Worm (Caenorhabditis elegans) whole organism, early embryonic: Measurements from ENCODE around the gene rga-3.

Experiments used
- F13C5.2 ChIP-seq: sonication (generic microtip); optimal IDR thresholded peaks from 2 replicates; lab custom pipeline; 2017; ENCODE audit warnings: mild to moderate bottlenecking, missing genetic modification characterization, inconsistent platforms, missing compliant biosample characterization
- aly-1 ChIP-seq: sonication (generic microtip); optimal IDR thresholded peaks from 2 replicates; lab custom pipeline; 2016; ENCODE audit warnings: missing genetic modification characterization, missing compliant biosample characterization
- ama-1 ChIP-seq: fragments of 150-350 bp; optimal IDR thresholded peaks from 2 replicates; lab custom pipeline; 2014
- ceh-13 ChIP-seq: fragments of 200-800 bp; sonication (Bioruptor generic); optimal IDR thresholded peaks from 2 replicates; lab custom pipeline; 2018; ENCODE audit warnings: mild to moderate bottlenecking, missing genetic modification characterization, missing compliant biosample characterization
- ets-7 ChIP-seq: sonication (generic microtip); optimal IDR thresholded peaks from 2 replicates; lab custom pipeline; 2016; ENCODE audit warnings: missing genotype, missing genetic modification characterization, missing compliant biosample characterization
- hmbx-1 ChIP-seq: sonication (generic microtip); optimal IDR thresholded peaks from 2 replicates; lab custom pipeline; 2016; ENCODE audit warnings: mild to moderate bottlenecking, missing genetic modification characterization, missing compliant biosample characterization
- hmg-4 ChIP-seq: fragments of 200-800 bp; sonication (Bioruptor generic); optimal IDR thresholded peaks from 2 replicates; lab custom pipeline; 2018; ENCODE audit warnings: mild to moderate bottlenecking, missing genetic modification characterization, missing compliant biosample characterization
- hnd-1 ChIP-seq: sonication (generic microtip); optimal IDR thresholded peaks from 2 replicates; lab custom pipeline; 2016; ENCODE audit warnings: missing genetic modification characterization, missing compliant biosample characterization
- scrt-1 ChIP-seq: fragments of 200-800 bp; sonication (Bioruptor generic); IDR thresholded peaks from 2 replicates; pipeline ENCODE4 v1.3.6; 2022; ENCODE audit warnings: missing genetic modification characterization, missing compliant biosample characterization
- sea-1 ChIP-seq: fragments of 200-800 bp; sonication (Bioruptor generic); conservative IDR thresholded peaks from 2 replicates; pipeline ENCODE4 v1.3.6; 2022; ENCODE audit warnings: missing genetic modification characterization, missing compliant biosample characterization
- tbx-11 ChIP-seq: fragments of 200-800 bp; sonication (Bioruptor generic); IDR thresholded peaks from 2 replicates; pipeline ENCODE4 v1.3.6; 2022; ENCODE audit warnings: missing genetic modification characterization, missing compliant biosample characterization
- tbx-37 ChIP-seq: fragments of 200-800 bp; sonication (Bioruptor generic); conservative IDR thresholded peaks from 2 replicates; pipeline ENCODE4 v1.3.6; 2022; ENCODE audit warnings: missing genetic modification reagents, missing genetic modification characterization, missing compliant biosample characterization

DNA sequence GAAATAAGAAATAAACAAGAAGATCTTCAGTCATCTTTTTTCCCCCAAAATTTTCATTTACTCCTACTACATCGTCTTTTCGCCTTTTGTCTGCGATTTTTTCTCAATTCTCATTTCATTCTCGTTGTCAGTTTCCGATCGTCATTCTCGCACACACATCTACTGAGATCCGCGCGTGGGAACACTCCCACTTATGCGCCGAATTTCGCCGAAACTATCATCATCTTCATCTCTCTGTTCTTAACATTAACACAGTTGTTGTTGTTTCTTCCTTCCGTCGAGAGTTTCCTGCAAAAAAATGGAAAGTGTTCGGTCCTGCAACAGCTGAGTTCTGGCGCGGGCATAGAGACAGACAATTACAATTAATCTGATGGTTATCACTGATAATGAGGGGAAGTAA, 20.1 kb upstream of the rga-3 start:
- TF ChIP-seq ama-1 (lab: Kevin White, UChicago) (no peak), tbx-11 (no peak), hmg-4 (GFP tag; lab: Kevin White, UChicago) (no peak), hmbx-1 (tag; lab: Kevin White, UChicago) (no peak), aly-1 (tag; lab: Kevin White, UChicago) (no peak), sea-1 (no peak), scrt-1 (GFP tag; lab: Robert Waterston, UW) (no peak), F13C5.2 (tag; lab: Kevin White, UChicago) (no peak), tbx-37 (GFP tag; lab: Robert Waterston, UW) (no peak), ets-7 (tag; lab: Kevin White, UChicago) (no peak), ceh-13 (GFP tag; lab: Kevin White, UChicago) (no peak), hnd-1 (tag; lab: Kevin White, UChicago) (no peak)
